Worm (Caenorhabditis elegans): ENCODE measurements around the gene daf-2.

daf-2 gene

ce11 chrIII:3034458-3034857 lies 6.2 kb downstream of the daf-2 start:
- TF ChIP-seq nhr-80 (tag; optimal IDR thresholded peaks at IDR 0.05) (peak; percentile 58), snpc-1.1 (tag; optimal IDR thresholded peaks at IDR 0.05; ENCODE audit: insufficient read depth) (no peak), hmg-1.2 (GFP tag; IDR thresholded peaks at IDR 0.05) (peak; percentile 38; the same call in 1 of the 2 replicates), sea-2 (GFP tag; IDR thresholded peaks at IDR 0.05) (no peak), ceh-79 (tag; optimal IDR thresholded peaks at IDR 0.05) (no peak), cebp-1 (GFP tag; IDR thresholded peaks at IDR 0.05) (no peak), cebp-1 (tag; optimal IDR thresholded peaks at IDR 0.05) (peak; percentile 47), egrh-3 (GFP tag; IDR thresholded peaks at IDR 0.05) (peak; percentile 56), attf-5 (GFP tag; optimal IDR thresholded peaks at IDR 0.05) (peak; percentile 59)

- no peak for TF ChIP-seq egl-44 (GFP tag; IDR thresholded peaks at IDR 0.05)
Measured at ce11 chrIII:3033931-3034330, 6.7 kb downstream of the daf-2 start.

ce11 chrIII:3033507-3033906 lies 7.1 kb downstream of the daf-2 start:
- TF ChIP-seq nfyb-1 (GFP tag; IDR thresholded peaks at IDR 0.05): 0 out of 2 replicates have a peak, but pooled peaks have one; percentile 64
- TF ChIP-seq F23B12.7 (tag; optimal IDR thresholded peaks at IDR 0.05; ENCODE audit: insufficient read depth): no peak

ce11 chrIII:3031017-3031756 lies 9.5 kb downstream of the daf-2 start:
- TF ChIP-seq nfyb-1 (GFP tag; IDR thresholded peaks at IDR 0.05): peak; percentile 63
- no peak for TF ChIP-seq pha-4 (tag; optimal IDR thresholded peaks at IDR 0.05)

- TF ChIP-seq snpc-1.3 (tag; optimal IDR thresholded peaks at IDR 0.05; ENCODE audit: insufficient read depth): no peak
- TF ChIP-seq lin-40 (tag; optimal IDR thresholded peaks at IDR 0.05): peak; percentile 1
Measured at ce11 chrIII:3029822-3030221, 10.8 kb downstream of the daf-2 start.

- no peak for TF ChIP-seq pha-4 (tag; optimal IDR thresholded peaks at IDR 0.05)
- TF ChIP-seq cebp-2 (GFP tag; IDR thresholded peaks at IDR 0.05): no peak
- TF ChIP-seq cebp-1 (GFP tag; IDR thresholded peaks at IDR 0.05): no peak
- TF ChIP-seq cebp-1 (tag; optimal IDR thresholded peaks at IDR 0.05): peak; percentile 32
- no peak for TF ChIP-seq mes-4 (tag; optimal IDR thresholded peaks at IDR 0.05)
- no peak for TF ChIP-seq bed-2 (GFP tag; IDR thresholded peaks at IDR 0.05)
- TF ChIP-seq hsf-1 (GFP tag; IDR thresholded peaks at IDR 0.05): no peak
- no peak for TF ChIP-seq Y79H2A.3 (GFP tag; conservative IDR thresholded peaks at IDR 0.05)
- no peak for TF ChIP-seq Y56A3A.18 (GFP tag; IDR thresholded peaks at IDR 0.05)
Measured at ce11 chrIII:3026679-3027078, 14.0 kb downstream of the daf-2 start.

ce11 chrIII:3020035-3020434 lies 20.6 kb downstream of the daf-2 start:
- TF ChIP-seq sdz-38 (tag; optimal IDR thresholded peaks at IDR 0.05) (no peak), K11D2.4 (GFP tag; IDR thresholded peaks at IDR 0.05) (no peak), nfya-1 (tag; optimal IDR thresholded peaks at IDR 0.05; ENCODE audit: borderline replicate concordance, insufficient read depth) (no peak)

ce11 chrIII:3018822-3019221 lies 21.8 kb downstream of the daf-2 start:
- TF ChIP-seq let-526 (GFP tag; IDR thresholded peaks at IDR 0.05) (no peak), sea-2 (GFP tag; IDR thresholded peaks at IDR 0.05) (no peak), F22D6.2 (tag; optimal IDR thresholded peaks at IDR 0.05) (no peak)
